Fruit fly (Drosophila melanogaster) whole organism, embryonic: Measurements from ENCODE around the gene CG6015.

Experiments used
- Abd-B ChIP-seq: fragments of 200-800 bp; sonication (Bioruptor generic); optimal IDR thresholded peaks from 2 replicates; lab custom pipeline; 2018; ENCODE audit warnings: missing biosample characterization, mild to moderate bottlenecking, missing genetic modification characterization, moderate library complexity
- CG10462 ChIP-seq: fragments of 200-800 bp; sonication (Bioruptor generic); optimal IDR thresholded peaks from 2 replicates; lab custom pipeline; 2016; ENCODE audit warnings: missing biosample characterization, missing genetic modification characterization
- CG13296 ChIP-seq: fragments of 200-800 bp; sonication (Bioruptor generic); optimal IDR thresholded peaks from 3 replicates; lab custom pipeline; 2018; ENCODE audit warnings: missing biosample characterization, mild to moderate bottlenecking, missing genetic modification characterization
- CG14710 ChIP-seq: fragments of 200-800 bp; sonication (Bioruptor generic); optimal IDR thresholded peaks from 3 replicates; lab custom pipeline; 2019; ENCODE audit warnings: missing biosample characterization, mild to moderate bottlenecking, missing genetic modification characterization, moderate library complexity
- CG14860 ChIP-seq: fragments of 200-800 bp; sonication (Bioruptor generic); IDR thresholded peaks from 3 replicates; pipeline ENCODE4 v1.3.6; 2022; ENCODE audit warnings: missing biosample characterization, missing genetic modification characterization; ENCODE audit not compliant: partially characterized antibody
- CG15269 ChIP-seq: fragments of 200-800 bp; sonication (Bioruptor generic); optimal IDR thresholded peaks from 2 replicates; lab custom pipeline; 2018; ENCODE audit warnings: missing biosample characterization, mild to moderate bottlenecking, missing genetic modification characterization, moderate library complexity
- CG18619 ChIP-seq: fragments of 200-800 bp; sonication (Bioruptor generic); optimal IDR thresholded peaks from 3 replicates; lab custom pipeline; 2017; ENCODE audit warnings: missing biosample characterization, mild to moderate bottlenecking, missing genetic modification characterization
- CG32532 ChIP-seq: fragments of 200-800 bp; sonication (Bioruptor generic); IDR thresholded peaks from 2 replicates; pipeline ENCODE4 v1.3.6; 2022; ENCODE audit warnings: missing biosample characterization, missing genetic modification characterization
- CG32767 ChIP-seq: fragments of 200-800 bp; sonication (Bioruptor generic); IDR thresholded peaks from 2 replicates; pipeline ENCODE4 v1.3.6; 2022; ENCODE audit warnings: missing biosample characterization, missing genetic modification characterization
- CG4617 ChIP-seq: fragments of 200-800 bp; sonication (Bioruptor generic); optimal IDR thresholded peaks from 3 replicates; lab custom pipeline; 2016; ENCODE audit warnings: missing biosample characterization, missing genetic modification characterization, borderline replicate concordance
- CG6813 ChIP-seq: fragments of 200-800 bp; sonication (Bioruptor generic); optimal IDR thresholded peaks from 2 replicates; lab custom pipeline; 2017; ENCODE audit warnings: missing biosample characterization, missing genetic modification characterization, mild to moderate bottlenecking, moderate library complexity, missing genetic modification reagents
- CG7963 ChIP-seq: fragments of 200-800 bp; sonication (Bioruptor generic); IDR thresholded peaks from 3 replicates; pipeline ENCODE4 v1.3.6; 2022; ENCODE audit warnings: missing biosample characterization, missing genetic modification characterization; ENCODE audit not compliant: partially characterized antibody
- CG9609 ChIP-seq: fragments of 200-800 bp; sonication (Bioruptor generic); optimal IDR thresholded peaks from 3 replicates; lab custom pipeline; 2016; ENCODE audit warnings: missing biosample characterization, missing genetic modification characterization
- Dbx ChIP-seq: fragments of 200-800 bp; sonication (Bioruptor generic); IDR thresholded peaks from 3 replicates; pipeline ENCODE4 v1.3.6; 2022; ENCODE audit warnings: missing biosample characterization, missing genetic modification characterization
- Doc2 ChIP-seq: fragments of 200-800 bp; sonication (Bioruptor generic); IDR thresholded peaks from 2 replicates; pipeline ENCODE4 v1.3.6; 2022; ENCODE audit warnings: missing biosample characterization, missing genetic modification characterization
- Doc3 ChIP-seq: fragments of 200-800 bp; sonication (Bioruptor generic); IDR thresholded peaks from 3 replicates; pipeline ENCODE4 v1.3.6; 2022; ENCODE audit warnings: missing biosample characterization, missing genetic modification characterization; ENCODE audit not compliant: partially characterized antibody
- ERR ChIP-seq: fragments of 200-800 bp; sonication (Bioruptor generic); optimal IDR thresholded peaks from 2 replicates; lab custom pipeline; 2016; ENCODE audit warnings: missing biosample characterization, missing genetic modification characterization
- Fer3 ChIP-seq: fragments of 200-800 bp; sonication (Bioruptor generic); optimal IDR thresholded peaks from 2 replicates; lab custom pipeline; 2018; ENCODE audit warnings: missing biosample characterization, mild to moderate bottlenecking, missing genetic modification characterization, moderate library complexity
- GATAe ChIP-seq: fragments of 200-800 bp; sonication (Bioruptor generic); conservative IDR thresholded peaks from 2 replicates; pipeline ENCODE4 v1.3.6; 2022; ENCODE audit warnings: missing biosample characterization, missing genetic modification characterization
- Mes4 ChIP-seq: fragments of 200-800 bp; sonication (Bioruptor generic); optimal IDR thresholded peaks from 2 replicates; lab custom pipeline; 2016; ENCODE audit warnings: missing biosample characterization, missing genetic modification characterization
- Mrtf ChIP-seq: fragments of 200-800 bp; sonication (Bioruptor generic); IDR thresholded peaks from 3 replicates; pipeline ENCODE4 v1.3.6; 2022; ENCODE audit warnings: missing biosample characterization, missing genetic modification characterization
- NK7.1 ChIP-seq: fragments of 200-800 bp; sonication (Bioruptor generic); optimal IDR thresholded peaks from 3 replicates; lab custom pipeline; 2016; ENCODE audit warnings: missing biosample characterization, missing genetic modification characterization
- Nf-YC ChIP-seq: fragments of 200-800 bp; optimal IDR thresholded peaks from 3 replicates; lab custom pipeline; 2019; ENCODE audit warnings: missing biosample characterization, mild to moderate bottlenecking, missing genetic modification characterization, moderate library complexity
- TFAM ChIP-seq: fragments of 200-800 bp; sonication (Bioruptor generic); optimal IDR thresholded peaks from 2 replicates; lab custom pipeline; 2017; ENCODE audit warnings: missing biosample characterization, missing genetic modification characterization, inconsistent platforms
- ab ChIP-seq: fragments of 200-800 bp; sonication (Bioruptor generic); optimal IDR thresholded peaks from 2 replicates; lab custom pipeline; 2016; ENCODE audit warnings: missing biosample characterization, missing genetic modification characterization
- br ChIP-seq: fragments of >200 bp; optimal IDR thresholded peaks from 2 replicates; lab custom pipeline; 2017
- cas ChIP-seq: fragments of 200-800 bp; sonication (Bioruptor generic); IDR thresholded peaks from 2 replicates; pipeline ENCODE4 v1.3.6; 2022; ENCODE audit warnings: missing biosample characterization, missing genetic modification characterization
- chinmo ChIP-seq: fragments of 200-800 bp; sonication (Bioruptor generic); IDR thresholded peaks from 4 replicates; pipeline ENCODE4 v1.3.6; 2022; ENCODE audit warnings: missing biosample characterization, missing genetic modification characterization; ENCODE audit not compliant: partially characterized antibody
- ci ChIP-seq: fragments of 200-800 bp; sonication (Bioruptor generic); IDR thresholded peaks from 3 replicates; pipeline ENCODE4 v1.3.6; 2022; ENCODE audit warnings: missing biosample characterization, missing genetic modification characterization
- crp ChIP-seq, 2 experiments: fragments of 200-800 bp; sonication (Bioruptor generic); optimal IDR thresholded peaks; 2 replicates in 1 of 2; 3 replicates in 1 of 2; lab custom pipeline; 2017; ENCODE audit warnings: missing biosample characterization in 2 of 2, missing genetic modification characterization in 2 of 2, mild to moderate bottlenecking in 1 of 2, moderate library complexity in 1 of 2
- dimm ChIP-seq: fragments of 200-800 bp; sonication (Bioruptor generic); IDR thresholded peaks from 2 replicates; pipeline ENCODE4 v1.3.6; 2022; ENCODE audit warnings: missing biosample characterization, missing genetic modification characterization
- dmrt99B ChIP-seq: fragments of 200-800 bp; sonication (Bioruptor generic); optimal IDR thresholded peaks from 2 replicates; lab custom pipeline; 2018; ENCODE audit warnings: missing biosample characterization, mild to moderate bottlenecking, missing genetic modification characterization, moderate library complexity
- fd3F ChIP-seq: fragments of 200-800 bp; sonication (Bioruptor generic); optimal IDR thresholded peaks from 2 replicates; lab custom pipeline; 2018; ENCODE audit warnings: missing biosample characterization, mild to moderate bottlenecking, missing genetic modification characterization, moderate library complexity
- fd96Cb ChIP-seq: fragments of 200-800 bp; sonication (Bioruptor generic); optimal IDR thresholded peaks from 2 replicates; lab custom pipeline; 2018; ENCODE audit warnings: missing biosample characterization, mild to moderate bottlenecking, missing genetic modification characterization, moderate library complexity
- fru ChIP-seq: fragments of >200 bp; optimal IDR thresholded peaks from 2 replicates; lab custom pipeline; 2017
- gcm ChIP-seq: fragments of 200-800 bp; sonication (Bioruptor generic); optimal IDR thresholded peaks from 2 replicates; lab custom pipeline; 2019; ENCODE audit warnings: missing biosample characterization, mild to moderate bottlenecking, missing genetic modification characterization, moderate library complexity
- gfzf ChIP-seq: fragments of 200-800 bp; sonication (Bioruptor generic); optimal IDR thresholded peaks from 2 replicates; lab custom pipeline; 2016; ENCODE audit warnings: missing biosample characterization, mild to moderate bottlenecking, missing genetic modification characterization, moderate library complexity
- gro ChIP-seq: fragments of 200-800 bp; sonication (Bioruptor generic); optimal IDR thresholded peaks from 2 replicates; lab custom pipeline; 2016; ENCODE audit warnings: missing biosample characterization, missing genetic modification characterization
- hkb ChIP-seq, 2 experiments: fragments of 200-800 bp in 1 of 2; fragments of >200 bp in 1 of 2; sonication (Bioruptor generic) in 1 of 2; IDR thresholded peaks in 1 of 2; optimal IDR thresholded peaks in 1 of 2; 2 replicates each; pipeline versions ENCODE4 v1.3.6 to Lab custom; 2017 to 2022; ENCODE audit warnings: missing biosample characterization in 1 of 2, missing genetic modification characterization in 1 of 2
- hth ChIP-seq: fragments of >200 bp; optimal IDR thresholded peaks from 2 replicates; lab custom pipeline; 2017; ENCODE audit warnings: inconsistent platforms
- inv ChIP-seq: fragments of 200-800 bp; sonication (Bioruptor generic); IDR thresholded peaks from 2 replicates; pipeline ENCODE4 v1.3.6; 2022; ENCODE audit warnings: missing biosample characterization, missing genetic modification characterization; ENCODE audit not compliant: partially characterized antibody
- jing ChIP-seq: fragments of 200-800 bp; sonication (Bioruptor generic); optimal IDR thresholded peaks from 2 replicates; lab custom pipeline; 2018; ENCODE audit warnings: missing biosample characterization, mild to moderate bottlenecking, missing genetic modification characterization
- maf-S ChIP-seq: fragments of 200-800 bp; sonication (Bioruptor generic); optimal IDR thresholded peaks from 2 replicates; lab custom pipeline; 2016; ENCODE audit warnings: missing biosample characterization, missing genetic modification characterization
- peb ChIP-seq: fragments of 200-800 bp; sonication (Bioruptor generic); IDR thresholded peaks from 2 replicates; pipeline ENCODE4 v1.3.6; 2022; ENCODE audit warnings: missing biosample characterization, missing genetic modification characterization
- pho ChIP-seq: fragments of 200-800 bp; sonication (Bioruptor generic); optimal IDR thresholded peaks from 2 replicates; lab custom pipeline; 2016; ENCODE audit warnings: missing biosample characterization, missing genetic modification characterization
- pnt ChIP-seq: fragments of 200-800 bp; sonication (Bioruptor generic); optimal IDR thresholded peaks from 3 replicates; lab custom pipeline; 2016; ENCODE audit warnings: missing biosample characterization, missing genetic modification characterization
- pros ChIP-seq: fragments of 200-800 bp; sonication (Bioruptor generic); optimal IDR thresholded peaks from 3 replicates; lab custom pipeline; 2019; ENCODE audit warnings: missing biosample characterization, mild to moderate bottlenecking, missing genetic modification characterization, moderate library complexity
- row ChIP-seq: fragments of 200-800 bp; sonication (Bioruptor generic); IDR thresholded peaks from 3 replicates; pipeline ENCODE4 v1.3.6; 2022; ENCODE audit warnings: missing biosample characterization, missing genetic modification characterization
- salm ChIP-seq: fragments of 200-800 bp; sonication (Bioruptor generic); optimal IDR thresholded peaks from 2 replicates; lab custom pipeline; 2018; ENCODE audit warnings: missing biosample characterization, mild to moderate bottlenecking, missing genetic modification characterization
- sr ChIP-seq: fragments of 200-800 bp; sonication (Bioruptor generic); IDR thresholded peaks from 3 replicates; pipeline ENCODE4 v1.3.6; 2022; ENCODE audit warnings: missing biosample characterization, missing genetic modification characterization

The CG6015 gene

dm6 chr3R:22018777-22019420 lies 15.2 kb downstream of the CG6015 start, which contains the start of gene Idh3b (continued):
- no peak for TF ChIP-seq sr (GFP tag; lab: Robert Waterston, UW)
- TF ChIP-seq GATAe (GFP tag; lab: Robert Waterston, UW), result no peak
- TF ChIP-seq ab (GFP tag; lab: Kevin White, UChicago), result no peak
- peak; percentile 30 for TF ChIP-seq ERR (GFP tag; lab: Kevin White, UChicago)
- TF ChIP-seq CG15269 (tag; lab: Kevin White, UChicago), result no peak
- TF ChIP-seq Doc3 (GFP tag; lab: Robert Waterston, UW), result peak; percentile 94
- TF ChIP-seq peb (GFP tag; lab: Robert Waterston, UW), result 0 out of 2 replicates have a peak, but pooled peaks have one; percentile 10
- peak; percentile 39 for TF ChIP-seq NK7.1 (GFP tag; lab: Kevin White, UChicago)
- no peak for TF ChIP-seq Mrtf (GFP tag; lab: Robert Waterston, UW)
- TF ChIP-seq gro (GFP tag; lab: Kevin White, UChicago), result peak; percentile 72
- no peak for TF ChIP-seq salm (tag; lab: Kevin White, UChicago)
- TF ChIP-seq CG10462 (GFP tag; lab: Kevin White, UChicago), result peak; percentile 3
- TF ChIP-seq Dbx, result no peak
- TF ChIP-seq gfzf (GFP tag; lab: Kevin White, UChicago), result peak; percentile 54
- TF ChIP-seq CG32532 (GFP tag; lab: Robert Waterston, UW), result peak; percentile 85
- no peak for TF ChIP-seq TFAM
- peak; percentile 57 for TF ChIP-seq CG9609 (GFP tag; lab: Kevin White, UChicago)
- TF ChIP-seq hkb (optimal IDR thresholded peaks at IDR 0.05; lab: Kevin White, UChicago), result peak; percentile 13
- TF ChIP-seq hkb (GFP tag; IDR thresholded peaks at IDR 0.05; lab: Robert Waterston, UW), result peak; percentile 43
- no peak for TF ChIP-seq pros (GFP tag; lab: Kevin White, UChicago)
- peak; percentile 95 for TF ChIP-seq CG7963 (GFP tag; lab: Robert Waterston, UW)
- peak; percentile 91; the same call in 3 of the 4 replicates for TF ChIP-seq chinmo (GFP tag; lab: Robert Waterston, UW)
- peak; percentile 64 for TF ChIP-seq CG4617 (GFP tag; lab: Kevin White, UChicago)
- peak; percentile 26 for TF ChIP-seq fd3F (GFP tag; lab: Kevin White, UChicago)
- peak; percentile 85 for TF ChIP-seq ci (GFP tag; lab: Robert Waterston, UW)
- TF ChIP-seq cas (GFP tag; lab: Robert Waterston, UW), result no peak
- no peak for TF ChIP-seq dmrt99B (tag; lab: Kevin White, UChicago)
- TF ChIP-seq CG6813, result no peak
- TF ChIP-seq hth (lab: Kevin White, UChicago), result no peak
- peak; percentile 75 to 98 for TF ChIP-seq crp (GFP tag; optimal IDR thresholded peaks at IDR 0.05; lab: Kevin White, UChicago)
- no peak for TF ChIP-seq Fer3 (tag; lab: Kevin White, UChicago)
- no peak for TF ChIP-seq dimm (GFP tag; lab: Robert Waterston, UW)
- TF ChIP-seq CG14710 (tag; lab: Kevin White, UChicago), result peak; percentile 70
- peak; percentile 56 for TF ChIP-seq pho (GFP tag; lab: Kevin White, UChicago)
- peak; percentile 75 for TF ChIP-seq CG14860 (GFP tag; lab: Robert Waterston, UW)
- TF ChIP-seq CG13296 (GFP tag; lab: Kevin White, UChicago), result peak; percentile 21
- TF ChIP-seq jing (GFP tag; lab: Kevin White, UChicago), result no peak
- TF ChIP-seq inv, result peak; percentile 93
- no peak for TF ChIP-seq CG32767 (GFP tag; lab: Robert Waterston, UW)
- peak; percentile 28; the same call in 1 of the 2 replicates for TF ChIP-seq Doc2
- TF ChIP-seq CG18619 (GFP tag; lab: Kevin White, UChicago), result no peak
- peak; percentile 28 for TF ChIP-seq maf-S
- no peak for TF ChIP-seq Nf-YC (tag; lab: Kevin White, UChicago)
- TF ChIP-seq Mes4 (GFP tag; lab: Kevin White, UChicago), result peak; percentile 15
- TF ChIP-seq br, result no peak
- TF ChIP-seq pnt (GFP tag; lab: Kevin White, UChicago), result peak; percentile 33
- no peak for TF ChIP-seq fru (lab: Kevin White, UChicago)
- no peak for TF ChIP-seq Abd-B (GFP tag; lab: Kevin White, UChicago)
- no peak for TF ChIP-seq fd96Cb (tag; lab: Kevin White, UChicago)
- peak; percentile 94 for TF ChIP-seq row (GFP tag; lab: Robert Waterston, UW)
- no peak for TF ChIP-seq gcm (GFP tag; lab: Kevin White, UChicago)
